Fruit fly (Drosophila melanogaster) whole organism, prepupa: ENCODE results near the gene Cyp313a1.

Experiments used
- Blimp-1 ChIP-seq: fragments of 200-800 bp; sonication (Bioruptor generic); optimal IDR thresholded peaks from 3 replicates; lab custom pipeline; 2017; ENCODE audit warnings: missing biosample characterization, missing genetic modification characterization, mild to moderate bottlenecking, moderate library complexity, missing genetic modification reagents
- CG11294 ChIP-seq: fragments of 200-800 bp; sonication (Bioruptor generic); IDR thresholded peaks from 2 replicates; pipeline ENCODE4 v1.3.6; 2022; ENCODE audit warnings: missing biosample characterization, missing genetic modification characterization
- CG11762 ChIP-seq: fragments of 200-800 bp; sonication (Bioruptor generic); optimal IDR thresholded peaks from 3 replicates; lab custom pipeline; 2016; ENCODE audit warnings: missing biosample characterization, missing genetic modification characterization; ENCODE audit not compliant: insufficient read depth
- CG11902 ChIP-seq: fragments of 200-800 bp; sonication (Bioruptor generic); optimal IDR thresholded peaks from 3 replicates; lab custom pipeline; 2016; ENCODE audit warnings: missing biosample characterization, missing genetic modification characterization
- CG1621 ChIP-seq: fragments of 200-800 bp; sonication (Bioruptor generic); optimal IDR thresholded peaks from 3 replicates; lab custom pipeline; 2018; ENCODE audit warnings: missing biosample characterization, mild to moderate bottlenecking, missing genetic modification characterization
- CG16779 ChIP-seq: fragments of 200-800 bp; sonication (Bioruptor generic); optimal IDR thresholded peaks from 3 replicates; lab custom pipeline; 2017; ENCODE audit warnings: missing biosample characterization, mild to moderate bottlenecking, missing genetic modification characterization
- CG3032 ChIP-seq: fragments of 200-800 bp; optimal IDR thresholded peaks from 2 replicates; lab custom pipeline; 2019; ENCODE audit warnings: missing biosample characterization, mild to moderate bottlenecking, missing genetic modification characterization, moderate library complexity
- CG31627 ChIP-seq: fragments of 200-800 bp; sonication (Bioruptor generic); optimal IDR thresholded peaks from 3 replicates; lab custom pipeline; 2016; ENCODE audit warnings: missing biosample characterization, missing genetic modification characterization
- CG32006 ChIP-seq: fragments of 200-800 bp; sonication (Bioruptor generic); optimal IDR thresholded peaks from 3 replicates; lab custom pipeline; 2017; ENCODE audit warnings: missing biosample characterization, mild to moderate bottlenecking, missing genetic modification characterization
- CG34406 ChIP-seq: fragments of 200-800 bp; sonication (Bioruptor generic); optimal IDR thresholded peaks from 3 replicates; lab custom pipeline; 2016; ENCODE audit warnings: missing biosample characterization, missing genetic modification characterization
- CG3919 ChIP-seq: fragments of 200-800 bp; sonication (Bioruptor generic); optimal IDR thresholded peaks from 3 replicates; lab custom pipeline; 2016; ENCODE audit warnings: missing biosample characterization, missing genetic modification characterization
- CG4318 ChIP-seq: fragments of 200-800 bp; sonication (Bioruptor generic); optimal IDR thresholded peaks from 3 replicates; lab custom pipeline; 2017; ENCODE audit warnings: missing biosample characterization, mild to moderate bottlenecking, missing genetic modification characterization
- CG6163 ChIP-seq: fragments of 200-800 bp; sonication (Bioruptor generic); IDR thresholded peaks from 3 replicates; pipeline ENCODE4 v1.3.6; 2022; ENCODE audit warnings: missing biosample characterization, missing genetic modification characterization
- CG6276 ChIP-seq: fragments of 200-800 bp; sonication (Bioruptor generic); optimal IDR thresholded peaks from 2 replicates; lab custom pipeline; 2017; ENCODE audit warnings: missing biosample characterization, mild to moderate bottlenecking, missing genetic modification characterization
- CG6792 ChIP-seq: fragments of 200-800 bp; sonication (Bioruptor generic); optimal IDR thresholded peaks from 3 replicates; lab custom pipeline; 2016; ENCODE audit warnings: missing biosample characterization, missing genetic modification characterization
- CG6808 ChIP-seq: fragments of 200-800 bp; sonication (Bioruptor generic); optimal IDR thresholded peaks from 3 replicates; lab custom pipeline; 2017; ENCODE audit warnings: missing biosample characterization, missing genetic modification characterization, mild to moderate bottlenecking, moderate library complexity, missing genetic modification reagents
- CG7368 ChIP-seq: fragments of 200-800 bp; sonication (Bioruptor generic); optimal IDR thresholded peaks from 3 replicates; lab custom pipeline; 2016; ENCODE audit warnings: missing biosample characterization, missing genetic modification characterization
- CG8119 ChIP-seq: fragments of 200-800 bp; sonication (Bioruptor generic); IDR thresholded peaks from 3 replicates; pipeline ENCODE4 v1.3.6; 2022; ENCODE audit warnings: missing biosample characterization, missing genetic modification characterization
- CG8319 ChIP-seq: fragments of 200-800 bp; sonication (Bioruptor generic); optimal IDR thresholded peaks from 3 replicates; lab custom pipeline; 2016; ENCODE audit warnings: missing biosample characterization, missing genetic modification characterization
- CG8632 ChIP-seq: fragments of 200-800 bp; sonication (Bioruptor generic); optimal IDR thresholded peaks from 3 replicates; lab custom pipeline; 2016; ENCODE audit warnings: missing biosample characterization, missing genetic modification characterization
- CG9139 ChIP-seq: fragments of 200-800 bp; sonication (Bioruptor generic); optimal IDR thresholded peaks from 3 replicates; lab custom pipeline; 2017; ENCODE audit warnings: missing biosample characterization, mild to moderate bottlenecking, missing genetic modification characterization
- Eip75B ChIP-seq: fragments of 200-800 bp; sonication (Bioruptor generic); optimal IDR thresholded peaks from 3 replicates; lab custom pipeline; 2016; ENCODE audit warnings: missing biosample characterization, missing genetic modification characterization
- Eip78C ChIP-seq: fragments of 200-800 bp; sonication (Bioruptor generic); peaks from one replicate; lab custom pipeline; 2016; ENCODE audit warnings: missing biosample characterization, missing genetic modification characterization
- Ets96B ChIP-seq: fragments of 200-800 bp; optimal IDR thresholded peaks from 2 replicates; lab custom pipeline; 2019; ENCODE audit warnings: missing biosample characterization, mild to moderate bottlenecking, missing genetic modification characterization, moderate library complexity
- Gug ChIP-seq: fragments of 200-800 bp; sonication (Bioruptor generic); IDR thresholded peaks from 2 replicates; pipeline ENCODE4 v1.3.6; 2022; ENCODE audit warnings: missing biosample characterization, missing genetic modification characterization
- Hr39 ChIP-seq: fragments of 200-800 bp; sonication (Bioruptor generic); optimal IDR thresholded peaks from 2 replicates; lab custom pipeline; 2016; ENCODE audit warnings: missing biosample characterization, missing genetic modification characterization
- Hr4 ChIP-seq: fragments of 200-800 bp; sonication (Bioruptor generic); optimal IDR thresholded peaks from 3 replicates; lab custom pipeline; 2016; ENCODE audit warnings: missing biosample characterization, missing genetic modification characterization
- Lpt ChIP-seq: fragments of 200-800 bp; sonication (Bioruptor generic); optimal IDR thresholded peaks from 3 replicates; lab custom pipeline; 2016; ENCODE audit warnings: missing biosample characterization, missing genetic modification characterization
- OdsH ChIP-seq: fragments of 200-800 bp; sonication (Bioruptor generic); optimal IDR thresholded peaks from 3 replicates; lab custom pipeline; 2016; ENCODE audit warnings: missing biosample characterization, missing genetic modification characterization
- Smox ChIP-seq: fragments of 200-800 bp; sonication (Bioruptor generic); optimal IDR thresholded peaks from 3 replicates; lab custom pipeline; 2016; ENCODE audit warnings: missing biosample characterization, missing genetic modification characterization
- Sox102F ChIP-seq: fragments of 200-800 bp; sonication (Bioruptor generic); optimal IDR thresholded peaks from 2 replicates; lab custom pipeline; 2016; ENCODE audit warnings: missing biosample characterization, mild to moderate bottlenecking, missing genetic modification characterization
- Sox14 ChIP-seq: fragments of 200-800 bp; sonication (Bioruptor generic); optimal IDR thresholded peaks from 3 replicates; lab custom pipeline; 2016; ENCODE audit warnings: missing biosample characterization, missing genetic modification characterization
- Sox15 ChIP-seq: fragments of 200-800 bp; sonication (Bioruptor generic); optimal IDR thresholded peaks from 3 replicates; lab custom pipeline; 2016; ENCODE audit warnings: missing biosample characterization, missing genetic modification characterization
- cyc ChIP-seq: fragments of 200-800 bp; sonication (Bioruptor generic); optimal IDR thresholded peaks from 3 replicates; lab custom pipeline; 2016; ENCODE audit warnings: missing biosample characterization, missing genetic modification characterization
- dac ChIP-seq: fragments of 200-800 bp; sonication (Bioruptor generic); optimal IDR thresholded peaks from 2 replicates; lab custom pipeline; 2017; ENCODE audit warnings: missing biosample characterization, mild to moderate bottlenecking, missing genetic modification characterization
- dsx ChIP-seq: fragments of 200-800 bp; optimal IDR thresholded peaks from 3 replicates; lab custom pipeline; 2019; ENCODE audit warnings: missing biosample characterization, mild to moderate bottlenecking, missing genetic modification characterization, moderate library complexity; ENCODE audit not compliant: poor library complexity, severe bottlenecking
- esn ChIP-seq: fragments of 200-800 bp; sonication (Bioruptor generic); optimal IDR thresholded peaks from 2 replicates; lab custom pipeline; 2016; ENCODE audit warnings: missing biosample characterization, mild to moderate bottlenecking, missing genetic modification characterization, moderate library complexity
- fd59A ChIP-seq: fragments of 200-800 bp; sonication (Bioruptor generic); optimal IDR thresholded peaks from 2 replicates; lab custom pipeline; 2017; ENCODE audit warnings: missing biosample characterization, mild to moderate bottlenecking, missing genetic modification characterization, missing genetic modification reagents
- fd85E ChIP-seq: fragments of 200-800 bp; sonication (Bioruptor generic); optimal IDR thresholded peaks from 3 replicates; lab custom pipeline; 2016; ENCODE audit warnings: missing biosample characterization, missing genetic modification characterization
- lz ChIP-seq: fragments of 200-800 bp; sonication (Bioruptor generic); optimal IDR thresholded peaks from 3 replicates; lab custom pipeline; 2016; ENCODE audit warnings: missing biosample characterization, missing genetic modification characterization
- pdm3 ChIP-seq: fragments of 200-800 bp; sonication (Bioruptor generic); optimal IDR thresholded peaks from 3 replicates; lab custom pipeline; 2016; ENCODE audit warnings: missing biosample characterization, missing genetic modification characterization
- salr ChIP-seq, 2 experiments: fragments of 200-800 bp; sonication (Bioruptor generic); optimal IDR thresholded peaks; 3 replicates each; lab custom pipeline; 2016 to 2018; ENCODE audit warnings: missing biosample characterization in 2 of 2, missing genetic modification characterization in 2 of 2, mild to moderate bottlenecking in 1 of 2
- spab ChIP-seq: fragments of 200-800 bp; sonication (Bioruptor generic); optimal IDR thresholded peaks from 2 replicates; lab custom pipeline; 2017; ENCODE audit warnings: missing biosample characterization, mild to moderate bottlenecking, missing genetic modification characterization, missing genetic modification reagents
- ss ChIP-seq, 2 experiments: fragments of 200-800 bp; sonication (Bioruptor generic); optimal IDR thresholded peaks; 2 replicates in 1 of 2; 3 replicates in 1 of 2; lab custom pipeline; 2017 to 2018; ENCODE audit warnings: mild to moderate bottlenecking in 2 of 2, missing biosample characterization in 2 of 2, missing genetic modification characterization in 2 of 2, moderate library complexity in 1 of 2
- svp ChIP-seq: fragments of 200-800 bp; sonication (Bioruptor generic); peaks from one replicate; lab custom pipeline; 2016; ENCODE audit warnings: missing biosample characterization, missing genetic modification characterization
- topi ChIP-seq: fragments of 200-800 bp; sonication (Bioruptor generic); optimal IDR thresholded peaks from 3 replicates; lab custom pipeline; 2016; ENCODE audit warnings: missing biosample characterization, missing genetic modification characterization
- vri ChIP-seq: fragments of 200-800 bp; sonication (Bioruptor generic); optimal IDR thresholded peaks from 3 replicates; lab custom pipeline; 2016; ENCODE audit warnings: missing biosample characterization, mild to moderate bottlenecking, missing genetic modification characterization

Gene Cyp313a1

DNA sequence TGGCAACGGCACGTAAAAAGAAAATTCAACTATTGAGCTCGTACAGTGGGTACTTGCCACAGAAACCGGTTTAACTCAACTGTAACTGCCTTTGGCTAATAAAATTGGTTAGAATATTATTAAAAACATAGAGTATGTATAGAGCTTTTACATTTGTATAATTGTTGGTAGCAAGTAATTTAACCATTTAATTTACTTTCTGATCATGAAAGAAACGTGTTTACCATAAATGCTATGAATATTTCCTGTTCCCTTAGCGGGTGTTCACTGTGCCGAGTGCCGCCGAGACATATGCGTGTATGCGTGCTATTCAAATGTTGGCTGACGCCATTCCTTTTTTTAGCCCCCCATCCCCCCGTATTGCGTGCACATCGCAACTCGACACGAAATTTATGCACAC lies 27.9 kb downstream of the Cyp313a1 start:
- TF ChIP-seq fd59A (GFP tag; lab: Kevin White, UChicago) (no peak), CG11762 (no peak), Smox (GFP tag; lab: Kevin White, UChicago) (no peak), Sox102F (GFP tag; lab: Kevin White, UChicago) (no peak), CG11294 (GFP tag; lab: Robert Waterston, UW) (no peak), esn (no peak), CG32006 (GFP tag; lab: Kevin White, UChicago) (no peak), CG6808 (GFP tag; lab: Kevin White, UChicago) (no peak), Eip78C (GFP tag; lab: Kevin White, UChicago) (no peak), CG8632 (no peak)

- TF ChIP-seq dsx (GFP tag; lab: Kevin White, UChicago), result no peak
- TF ChIP-seq Eip75B (GFP tag; lab: Kevin White, UChicago), result no peak
- TF ChIP-seq Ets96B (tag; lab: Kevin White, UChicago), result no peak
- TF ChIP-seq lz, result no peak
- TF ChIP-seq fd85E (GFP tag; lab: Kevin White, UChicago), result no peak
- no peak for TF ChIP-seq Lpt
- TF ChIP-seq svp (GFP tag; lab: Kevin White, UChicago), result no peak
Observed at dm6 chr3R:14555021-14555420, 34.2 kb downstream of the Cyp313a1 start.

dm6 chr3R:14557480-14558354 lies 36.9 kb downstream of the Cyp313a1 start, which contains the start of gene Pde6:
Pde6 (minus strand) TSS chr3R:14558304.
- no peak for TF ChIP-seq CG11902 (GFP tag; lab: Kevin White, UChicago)
- TF ChIP-seq CG16779 (tag; lab: Kevin White, UChicago), result peak; percentile 77
- TF ChIP-seq pdm3 (GFP tag; lab: Kevin White, UChicago), result peak; percentile 24
- peak; percentile 88 for TF ChIP-seq CG8119
- TF ChIP-seq CG31627 (GFP tag; lab: Kevin White, UChicago), result no peak
- TF ChIP-seq CG4318 (GFP tag; lab: Kevin White, UChicago), result no peak
- TF ChIP-seq dsx (GFP tag; lab: Kevin White, UChicago), result peak; percentile 58
- TF ChIP-seq OdsH, result no peak
- peak; percentile 3 for TF ChIP-seq Sox14 (GFP tag; lab: Kevin White, UChicago)
- TF ChIP-seq CG6276 (GFP tag; lab: Kevin White, UChicago), result peak; percentile 87
- TF ChIP-seq Hr39 (GFP tag; lab: Kevin White, UChicago), result no peak
- TF ChIP-seq CG34406, result peak; percentile 40
- TF ChIP-seq CG3919 (GFP tag; lab: Kevin White, UChicago), result peak; percentile 12
- peak; percentile 68 for TF ChIP-seq Gug
- TF ChIP-seq CG7368 (GFP tag; lab: Kevin White, UChicago), result no peak
- TF ChIP-seq ss (GFP tag; optimal IDR thresholded peaks at IDR 0.05; lab: Kevin White, UChicago), result peak; percentile 21 to 52
- TF ChIP-seq spab (GFP tag; lab: Kevin White, UChicago), result peak; percentile 28
- no peak for TF ChIP-seq topi (GFP tag; lab: Kevin White, UChicago)
- TF ChIP-seq Blimp-1 (GFP tag; lab: Kevin White, UChicago), result no peak
- no peak for TF ChIP-seq lz
- peak in 1 of 2 experiments; percentile 77 for TF ChIP-seq salr (GFP tag; optimal IDR thresholded peaks at IDR 0.05; lab: Kevin White, UChicago)
- no peak for TF ChIP-seq cyc
- no peak for TF ChIP-seq Sox15 (GFP tag; lab: Kevin White, UChicago)
- peak; percentile 91 for TF ChIP-seq CG6163 (GFP tag; lab: Robert Waterston, UW)
- peak; percentile 4 for TF ChIP-seq CG9139
- TF ChIP-seq CG6792 (GFP tag; lab: Kevin White, UChicago), result no peak
- TF ChIP-seq Hr4 (GFP tag; lab: Kevin White, UChicago), result peak; percentile 43
- peak; percentile 52 for TF ChIP-seq svp (GFP tag; lab: Kevin White, UChicago)
- TF ChIP-seq CG3032 (tag; lab: Kevin White, UChicago), result peak; percentile 33
- TF ChIP-seq esn, result no peak
- peak; percentile 32 for TF ChIP-seq CG1621 (tag; lab: Kevin White, UChicago)
- no peak for TF ChIP-seq vri (GFP tag; lab: Kevin White, UChicago)
- no peak for TF ChIP-seq CG8319 (GFP tag; lab: Kevin White, UChicago)
- peak; percentile 44 for TF ChIP-seq dac (GFP tag; lab: Kevin White, UChicago)
- TF ChIP-seq CG8632, result peak; percentile 0
